Fruit fly (Drosophila melanogaster) whole organism, embryonic: ENCODE data around the gene Kr-h2.

ENCODE experiments used
- Atf6 ChIP-seq: fragments of 200-800 bp; sonication (Bioruptor generic); IDR thresholded peaks from 2 replicates; pipeline ENCODE4 v1.3.6; 2022; ENCODE audit warnings: missing biosample characterization, missing genetic modification characterization
- CG7556 ChIP-seq: fragments of 200-800 bp; sonication (Bioruptor generic); optimal IDR thresholded peaks from 2 replicates; lab custom pipeline; 2017; ENCODE audit warnings: missing biosample characterization, mild to moderate bottlenecking, missing genetic modification characterization
- p53 ChIP-seq: fragments of 200-800 bp; sonication (Bioruptor generic); optimal IDR thresholded peaks from 2 replicates; lab custom pipeline; 2016; ENCODE audit warnings: missing biosample characterization, missing genetic modification characterization
- slou ChIP-seq: fragments of 200-800 bp; sonication (Bioruptor generic); optimal IDR thresholded peaks from 3 replicates; lab custom pipeline; 2016; ENCODE audit warnings: missing biosample characterization, missing genetic modification characterization

DNA sequence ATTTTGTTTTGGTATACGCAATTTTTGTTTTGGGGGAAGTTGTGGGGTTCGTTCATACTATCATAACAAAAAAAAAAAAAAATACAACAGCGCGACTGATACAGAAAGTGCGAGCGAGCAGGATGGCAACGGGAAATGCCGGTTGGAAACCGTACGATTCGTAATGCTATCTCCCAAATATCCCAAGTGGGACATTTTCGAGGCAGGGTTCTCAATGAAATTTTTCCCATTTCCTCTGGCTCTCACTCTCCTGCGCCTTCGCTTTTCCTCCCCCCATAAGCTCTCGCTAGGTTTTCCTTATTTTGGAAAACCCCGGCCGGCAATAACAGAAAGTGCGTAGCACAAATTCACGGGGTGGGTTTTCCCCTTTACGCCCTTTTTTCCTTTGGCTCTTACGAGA, 21.5 kb downstream of the Kr-h2 start:
- 0 out of 2 replicates have a peak, but pooled peaks have one; percentile 14 for TF ChIP-seq Atf6 (GFP tag; lab: Robert Waterston, UW)
- no peak for TF ChIP-seq slou (GFP tag; lab: Kevin White, UChicago)
- no peak for TF ChIP-seq p53 (GFP tag; lab: Kevin White, UChicago)
- no peak for TF ChIP-seq CG7556 (GFP tag; lab: Kevin White, UChicago)
